Worm (Caenorhabditis elegans) whole organism, L2 larva: ENCODE measurements around the gene pals-25.

ENCODE experiments used
- ZK546.5 ChIP-seq: sonication (generic microtip); optimal IDR thresholded peaks from 2 replicates; lab custom pipeline; 2017; ENCODE audit warnings: missing biosample characterization, missing genetic modification characterization
- alr-1 ChIP-seq: fragments of 150-350 bp; optimal IDR thresholded peaks from 2 replicates; lab custom pipeline; 2014; ENCODE audit warnings: missing biosample characterization, missing genetic modification characterization
- peb-1 ChIP-seq: fragments of 150-350 bp; optimal IDR thresholded peaks from 2 replicates; lab custom pipeline; 2014; ENCODE audit warnings: missing biosample characterization, missing genetic modification characterization
- ztf-4 ChIP-seq: fragments of 150-350 bp; optimal IDR thresholded peaks from 2 replicates; lab custom pipeline; 2014; ENCODE audit warnings: missing biosample characterization, missing genetic modification characterization

- no peak for TF ChIP-seq ZK546.5 (tag; lab: Kevin White, UChicago)
- no peak for TF ChIP-seq peb-1 (tag; lab: Kevin White, UChicago)
- TF ChIP-seq ztf-4 (tag; lab: Kevin White, UChicago) = no peak
- no peak for TF ChIP-seq alr-1 (tag; lab: Kevin White, UChicago)
These were observed 47.8 kb downstream of the pals-25 start, which contains the start of gene F40G9.15 for ce11 chrIII:182080-182479.
